Worm (Caenorhabditis elegans): ENCODE measurements around the gene T05C7.7.

T05C7.7 gene

ce11 chrIV:79205-79604 lies 17.7 kb downstream of the T05C7.7 start, which contains the start of gene T05C7.9:
TSS of gene T05C7.9 (plus strand) at chrIV:79276.
- TF ChIP-seq zfh-2 (GFP tag; conservative IDR thresholded peaks at IDR 0.05): 0 out of 2 replicates have a peak, but pooled peaks have one; percentile 32
- no peak for TF ChIP-seq nhr-90 (tag; optimal IDR thresholded peaks at IDR 0.05)

ce11 chrIV:80943-81342 lies 19.4 kb downstream of the T05C7.7 start:
- TF ChIP-seq sdz-38 (tag; optimal IDR thresholded peaks at IDR 0.05): no peak
- no peak for TF ChIP-seq zfh-2 (GFP tag; conservative IDR thresholded peaks at IDR 0.05)
- TF ChIP-seq B0336.3 (GFP tag; IDR thresholded peaks at IDR 0.05): no peak
- no peak for TF ChIP-seq ZK185.1 (tag; optimal IDR thresholded peaks at IDR 0.05; ENCODE audit: poor library complexity, severe bottlenecking)
- TF ChIP-seq ccch-3 (GFP tag; optimal IDR thresholded peaks at IDR 0.05): no peak
- TF ChIP-seq hlh-26 (GFP tag; conservative IDR thresholded peaks at IDR 0.05): no peak
- no peak for TF ChIP-seq akir-1 (GFP tag; optimal IDR thresholded peaks at IDR 0.05)
- no peak for TF ChIP-seq C17E4.6 (GFP tag; IDR thresholded peaks at IDR 0.05)
- no peak for TF ChIP-seq ztf-26 (tag; optimal IDR thresholded peaks at IDR 0.05)
- no peak for TF ChIP-seq madf-8 (GFP tag; conservative IDR thresholded peaks at IDR 0.05)
- no peak for TF ChIP-seq hmg-20 (GFP tag; IDR thresholded peaks at IDR 0.05)
- no peak for TF ChIP-seq F57C9.4 (tag; optimal IDR thresholded peaks at IDR 0.05)
- no peak for TF ChIP-seq snpc-1.3 (tag; optimal IDR thresholded peaks at IDR 0.05; ENCODE audit: insufficient read depth)
- no peak for TF ChIP-seq mes-4 (tag; optimal IDR thresholded peaks at IDR 0.05)
- TF ChIP-seq zim-3 (tag; optimal IDR thresholded peaks at IDR 0.05): no peak
- TF ChIP-seq attf-6 (GFP tag; IDR thresholded peaks at IDR 0.05): no peak
- no peak for TF ChIP-seq athp-1 (tag; optimal IDR thresholded peaks at IDR 0.05)
- no peak for TF ChIP-seq gei-17 (GFP tag; optimal IDR thresholded peaks at IDR 0.05)
- TF ChIP-seq ztf-6 (GFP tag; IDR thresholded peaks at IDR 0.05): no peak
- TF ChIP-seq F39B2.1 (GFP tag; IDR thresholded peaks at IDR 0.05): no peak

- TF ChIP-seq atf-7 (tag; optimal IDR thresholded peaks at IDR 0.05) (no peak), cebp-1 (GFP tag; IDR thresholded peaks at IDR 0.05) (no peak), cebp-1 (tag; optimal IDR thresholded peaks at IDR 0.05) (peak; percentile 49), hmg-1.2 (GFP tag; IDR thresholded peaks at IDR 0.05) (0 out of 2 replicates have a peak, but pooled peaks have one; percentile 4), nhr-80 (tag; optimal IDR thresholded peaks at IDR 0.05) (peak; percentile 30)
These were observed 19.9 kb downstream of the T05C7.7 start for ce11 chrIV:81428-81827.

ce11 chrIV:82309-82708 lies 20.8 kb downstream of the T05C7.7 start:
- TF ChIP-seq athp-1 (tag; optimal IDR thresholded peaks at IDR 0.05): no peak

ce11 chrIV:86744-87143 lies 25.2 kb downstream of the T05C7.7 start:
- TF ChIP-seq cebp-2 (GFP tag; IDR thresholded peaks at IDR 0.05) (no peak), pha-4 (tag; optimal IDR thresholded peaks at IDR 0.05) (no peak), F39B2.1 (GFP tag; IDR thresholded peaks at IDR 0.05) (no peak), bed-1 (GFP tag; IDR thresholded peaks at IDR 0.05) (no peak), fkh-3 (tag; optimal IDR thresholded peaks at IDR 0.05) (no peak), rcor-1 (GFP tag; IDR thresholded peaks at IDR 0.05) (no peak), lin-35 (GFP tag; optimal IDR thresholded peaks at IDR 0.05) (no peak), F22D6.2 (tag; optimal IDR thresholded peaks at IDR 0.05) (no peak), ceh-27 (GFP tag; optimal IDR thresholded peaks at IDR 0.05) (no peak), die-1 (tag; optimal IDR thresholded peaks at IDR 0.05) (no peak), athp-1 (tag; optimal IDR thresholded peaks at IDR 0.05) (no peak), ama-1 (optimal IDR thresholded peaks at IDR 0.05) (no peak), ama-1 (GFP tag; optimal IDR thresholded peaks at IDR 0.05) (no peak), lir-1 (GFP tag; conservative IDR thresholded peaks at IDR 0.05) (no peak), egrh-3 (GFP tag; IDR thresholded peaks at IDR 0.05) (no peak), nfya-2 (GFP tag; IDR thresholded peaks at IDR 0.05) (no peak), C06A6.2 (GFP tag; conservative IDR thresholded peaks at IDR 0.05) (no peak), snpc-4 (GFP tag; optimal IDR thresholded peaks at IDR 0.05) (no peak), snpc-4 (tag; optimal IDR thresholded peaks at IDR 0.05) (no peak), ceh-79 (tag; optimal IDR thresholded peaks at IDR 0.05) (no peak), ZK185.1 (tag; optimal IDR thresholded peaks at IDR 0.05; ENCODE audit: poor library complexity, severe bottlenecking) (no peak), B0336.3 (GFP tag; IDR thresholded peaks at IDR 0.05) (no peak)
